Fruit fly (Drosophila melanogaster) whole organism, embryonic: Measurements from ENCODE around the gene Scm.

ENCODE experiments used
- Awh ChIP-seq: fragments of 200-800 bp; sonication (Bioruptor generic); IDR thresholded peaks from 2 replicates; pipeline ENCODE4, ENCODE4 v1.3.6; 2022; ENCODE audit warnings: missing biosample characterization, missing genetic modification characterization
- CG10959 ChIP-seq: fragments of 200-800 bp; sonication (Bioruptor generic); IDR thresholded peaks from 2 replicates; pipeline ENCODE4 v1.3.6; 2022; ENCODE audit warnings: missing biosample characterization, missing genetic modification characterization
- CG11093 ChIP-seq: fragments of 200-800 bp; sonication (Bioruptor generic); IDR thresholded peaks from 3 replicates; pipeline ENCODE4 v1.3.6; 2022; ENCODE audit warnings: missing biosample characterization, missing genetic modification characterization
- CG11560 ChIP-seq: fragments of 200-800 bp; sonication (Bioruptor generic); IDR thresholded peaks from 3 replicates; pipeline ENCODE4 v1.3.6; 2022; ENCODE audit warnings: missing biosample characterization, missing genetic modification characterization
- CG15514 ChIP-seq: fragments of 200-800 bp; sonication (Bioruptor generic); optimal IDR thresholded peaks from 3 replicates; lab custom pipeline; 2017; ENCODE audit warnings: missing biosample characterization, missing genetic modification characterization, mild to moderate bottlenecking, moderate library complexity, missing genetic modification reagents
- CG17802 ChIP-seq: fragments of 200-800 bp; sonication (Bioruptor generic); optimal IDR thresholded peaks from 2 replicates; lab custom pipeline; 2018; ENCODE audit warnings: missing biosample characterization, mild to moderate bottlenecking, missing genetic modification characterization, moderate library complexity
- CG31388 ChIP-seq: fragments of 200-800 bp; sonication (Bioruptor generic); optimal IDR thresholded peaks from 2 replicates; lab custom pipeline; 2016; ENCODE audit warnings: missing biosample characterization, missing genetic modification characterization
- CG3163 ChIP-seq: fragments of 200-800 bp; sonication (Bioruptor generic); optimal IDR thresholded peaks from 3 replicates; lab custom pipeline; 2016; ENCODE audit warnings: missing biosample characterization, missing genetic modification characterization
- CG33557 ChIP-seq: fragments of 200-800 bp; sonication (Bioruptor generic); optimal IDR thresholded peaks from 2 replicates; lab custom pipeline; 2019; ENCODE audit warnings: missing biosample characterization, mild to moderate bottlenecking, missing genetic modification characterization, moderate library complexity
- CG3847 ChIP-seq: fragments of 200-800 bp; sonication (Bioruptor generic); IDR thresholded peaks from 2 replicates; pipeline ENCODE4 v1.3.6; 2022; ENCODE audit warnings: missing biosample characterization, missing genetic modification characterization
- CG3995 ChIP-seq: fragments of 200-800 bp; sonication (Bioruptor generic); optimal IDR thresholded peaks from 3 replicates; lab custom pipeline; 2016; ENCODE audit warnings: missing biosample characterization, missing genetic modification characterization
- CG6272 ChIP-seq: fragments of 200-800 bp; sonication (Bioruptor generic); IDR thresholded peaks from 2 replicates; pipeline ENCODE4 v1.3.6; 2022; ENCODE audit warnings: missing biosample characterization, missing genetic modification characterization
- CG6791 ChIP-seq: fragments of 200-800 bp; sonication (Bioruptor generic); IDR thresholded peaks from 3 replicates; pipeline ENCODE4 v1.3.6; 2022; ENCODE audit warnings: missing biosample characterization, missing genetic modification characterization; ENCODE audit not compliant: partially characterized antibody
- CG7372 ChIP-seq: fragments of 200-800 bp; sonication (Bioruptor generic); IDR thresholded peaks from 2 replicates; pipeline ENCODE4 v1.3.6; 2022; ENCODE audit warnings: missing biosample characterization, missing genetic modification characterization
- CG7987 ChIP-seq: fragments of 200-800 bp; sonication (Bioruptor generic); optimal IDR thresholded peaks from 2 replicates; lab custom pipeline; 2018; ENCODE audit warnings: missing biosample characterization, mild to moderate bottlenecking, missing genetic modification characterization, moderate library complexity
- CG8359 ChIP-seq: fragments of 200-800 bp; sonication (Bioruptor generic); optimal IDR thresholded peaks from 2 replicates; lab custom pipeline; 2017; ENCODE audit warnings: missing biosample characterization, mild to moderate bottlenecking, missing genetic modification characterization, borderline replicate concordance
- CG8388 ChIP-seq: fragments of 200-800 bp; sonication (Bioruptor generic); optimal IDR thresholded peaks from 2 replicates; lab custom pipeline; 2019; ENCODE audit warnings: missing biosample characterization, mild to moderate bottlenecking, missing genetic modification characterization, moderate library complexity
- CG9932 ChIP-seq: fragments of 200-800 bp; sonication (Bioruptor generic); IDR thresholded peaks from 2 replicates; pipeline ENCODE4 v1.3.6; 2022; ENCODE audit warnings: missing biosample characterization, missing genetic modification characterization
- CTCF ChIP-seq: fragments of 200-800 bp; sonication (Bioruptor generic); optimal IDR thresholded peaks from 2 replicates; lab custom pipeline; 2017; ENCODE audit warnings: missing biosample characterization, mild to moderate bottlenecking, missing genetic modification characterization, moderate library complexity
- Chrac-16 ChIP-seq: fragments of 200-800 bp; sonication (Bioruptor generic); optimal IDR thresholded peaks from 3 replicates; lab custom pipeline; 2016; ENCODE audit warnings: missing biosample characterization, missing genetic modification characterization
- D ChIP-seq, 2 experiments: fragments of 200-800 bp in 1 of 2; fragments of >200 bp in 1 of 2; sonication (Bioruptor generic) in 1 of 2; optimal IDR thresholded peaks; 2 replicates in 1 of 2; 3 replicates in 1 of 2; lab custom pipeline; 2017; ENCODE audit warnings: mild to moderate bottlenecking in 1 of 2, missing biosample characterization in 1 of 2, missing genetic modification characterization in 1 of 2, missing genetic modification reagents in 1 of 2
- Dll ChIP-seq: fragments of 200-800 bp; sonication (Bioruptor generic); IDR thresholded peaks from 4 replicates; pipeline ENCODE4 v1.3.6; 2022; ENCODE audit warnings: missing biosample characterization, missing genetic modification characterization; ENCODE audit not compliant: partially characterized antibody
- Doc3 ChIP-seq: fragments of 200-800 bp; sonication (Bioruptor generic); IDR thresholded peaks from 3 replicates; pipeline ENCODE4 v1.3.6; 2022; ENCODE audit warnings: missing biosample characterization, missing genetic modification characterization; ENCODE audit not compliant: partially characterized antibody
- Drgx ChIP-seq: fragments of 200-800 bp; sonication (Bioruptor generic); IDR thresholded peaks from 2 replicates; pipeline ENCODE4 v1.3.6; 2022; ENCODE audit warnings: missing biosample characterization, missing genetic modification characterization
- Elba2 ChIP-seq: fragments of 200-800 bp; sonication (Bioruptor generic); optimal IDR thresholded peaks from 3 replicates; lab custom pipeline; 2016; ENCODE audit warnings: missing biosample characterization, missing genetic modification characterization
- Hey ChIP-seq: fragments of 200-800 bp; sonication (Bioruptor generic); optimal IDR thresholded peaks from 3 replicates; lab custom pipeline; 2018; ENCODE audit warnings: missing biosample characterization, mild to moderate bottlenecking, missing genetic modification characterization
- Mad ChIP-seq: fragments of 200-800 bp; sonication (Bioruptor generic); optimal IDR thresholded peaks from 2 replicates; lab custom pipeline; 2016; ENCODE audit warnings: missing biosample characterization, missing genetic modification characterization
- Mes4 ChIP-seq: fragments of 200-800 bp; sonication (Bioruptor generic); optimal IDR thresholded peaks from 2 replicates; lab custom pipeline; 2016; ENCODE audit warnings: missing biosample characterization, missing genetic modification characterization
- NC2β ChIP-seq: fragments of 200-800 bp; sonication (Bioruptor generic); optimal IDR thresholded peaks from 2 replicates; lab custom pipeline; 2016; ENCODE audit warnings: missing biosample characterization, missing genetic modification characterization
- NK7.1 ChIP-seq: fragments of 200-800 bp; sonication (Bioruptor generic); optimal IDR thresholded peaks from 3 replicates; lab custom pipeline; 2016; ENCODE audit warnings: missing biosample characterization, missing genetic modification characterization
- Scr ChIP-seq: fragments of 200-800 bp; sonication (Bioruptor generic); IDR thresholded peaks from 2 replicates; pipeline ENCODE4 v1.3.6; 2022; ENCODE audit warnings: missing biosample characterization, missing genetic modification characterization; ENCODE audit not compliant: partially characterized antibody
- Spps ChIP-seq: fragments of 200-800 bp; sonication (Bioruptor generic); optimal IDR thresholded peaks from 2 replicates; lab custom pipeline; 2018; ENCODE audit warnings: missing biosample characterization, mild to moderate bottlenecking, missing genetic modification characterization
- Ssrp ChIP-seq: fragments of 200-800 bp; sonication (Bioruptor generic); optimal IDR thresholded peaks from 2 replicates; lab custom pipeline; 2018; ENCODE audit warnings: missing biosample characterization, mild to moderate bottlenecking, missing genetic modification characterization, moderate library complexity
- YL-1 ChIP-seq: fragments of 200-800 bp; sonication (Bioruptor generic); optimal IDR thresholded peaks from 3 replicates; lab custom pipeline; 2017; ENCODE audit warnings: missing biosample characterization, mild to moderate bottlenecking, missing genetic modification characterization
- ab ChIP-seq: fragments of 200-800 bp; sonication (Bioruptor generic); optimal IDR thresholded peaks from 2 replicates; lab custom pipeline; 2016; ENCODE audit warnings: missing biosample characterization, missing genetic modification characterization
- al ChIP-seq: fragments of 200-800 bp; sonication (Bioruptor generic); IDR thresholded peaks from 2 replicates; pipeline ENCODE4 v1.3.6; 2022; ENCODE audit warnings: missing biosample characterization, missing genetic modification characterization
- chm ChIP-seq: fragments of 200-800 bp; sonication (Bioruptor generic); IDR thresholded peaks from 2 replicates; pipeline ENCODE4 v1.3.6; 2022; ENCODE audit warnings: missing biosample characterization, missing genetic modification characterization
- ci ChIP-seq: fragments of 200-800 bp; sonication (Bioruptor generic); IDR thresholded peaks from 3 replicates; pipeline ENCODE4 v1.3.6; 2022; ENCODE audit warnings: missing biosample characterization, missing genetic modification characterization
- croc ChIP-seq: fragments of 200-800 bp; sonication (Bioruptor generic); conservative IDR thresholded peaks from 3 replicates; pipeline ENCODE4 v1.3.6; 2022; ENCODE audit warnings: missing biosample characterization, missing genetic modification characterization
- en ChIP-seq: fragments of 200-800 bp; sonication (Bioruptor generic); optimal IDR thresholded peaks from 2 replicates; lab custom pipeline; 2016; ENCODE audit warnings: missing biosample characterization, missing genetic modification characterization
- jing ChIP-seq: fragments of 200-800 bp; sonication (Bioruptor generic); optimal IDR thresholded peaks from 2 replicates; lab custom pipeline; 2018; ENCODE audit warnings: missing biosample characterization, mild to moderate bottlenecking, missing genetic modification characterization
- knrl ChIP-seq: fragments of 200-800 bp; sonication (Bioruptor generic); IDR thresholded peaks from 3 replicates; pipeline ENCODE4 v1.3.6; 2022; ENCODE audit warnings: missing biosample characterization, missing genetic modification characterization; ENCODE audit not compliant: partially characterized antibody
- prd ChIP-seq, 3 experiments: fragments of >200 bp in 2 of 3; fragments of 200-800 bp in 1 of 3; sonication (Bioruptor generic) in 1 of 3; optimal IDR thresholded peaks in 2 of 3; IDR thresholded peaks in 1 of 3; 2 replicates in 2 of 3; 3 replicates in 1 of 3; pipeline versions ENCODE4 v1.3.6 to Lab custom; 2017 to 2022; ENCODE audit warnings: missing biosample characterization in 1 of 3, missing genetic modification characterization in 1 of 3
- salm ChIP-seq: fragments of 200-800 bp; sonication (Bioruptor generic); optimal IDR thresholded peaks from 2 replicates; lab custom pipeline; 2018; ENCODE audit warnings: missing biosample characterization, mild to moderate bottlenecking, missing genetic modification characterization
- schlank ChIP-seq: fragments of 200-800 bp; sonication (Bioruptor generic); optimal IDR thresholded peaks from 2 replicates; lab custom pipeline; 2018; ENCODE audit warnings: missing biosample characterization, mild to moderate bottlenecking, missing genetic modification characterization
- sna ChIP-seq: fragments of 200-800 bp; sonication (Bioruptor generic); IDR thresholded peaks from 2 replicates; pipeline ENCODE4 v1.3.6; 2022; ENCODE audit warnings: missing biosample characterization, missing genetic modification characterization; ENCODE audit not compliant: partially characterized antibody
- ssp ChIP-seq: fragments of 200-800 bp; sonication (Bioruptor generic); IDR thresholded peaks from 2 replicates; pipeline ENCODE4 v1.3.6; 2022; ENCODE audit warnings: missing biosample characterization, missing genetic modification characterization
- sug ChIP-seq: fragments of 200-800 bp; optimal IDR thresholded peaks from 2 replicates; lab custom pipeline; 2019; ENCODE audit warnings: missing biosample characterization, mild to moderate bottlenecking, missing genetic modification characterization, moderate library complexity
- vnd ChIP-seq: fragments of 200-800 bp; sonication (Bioruptor generic); IDR thresholded peaks from 3 replicates; pipeline ENCODE4 v1.3.6; 2022; ENCODE audit warnings: missing biosample characterization, missing genetic modification characterization; ENCODE audit not compliant: partially characterized antibody
- wdn ChIP-seq: fragments of 200-800 bp; sonication (Bioruptor generic); IDR thresholded peaks from 2 replicates; pipeline ENCODE4 v1.3.6; 2022; ENCODE audit warnings: missing biosample characterization, missing genetic modification characterization
- zen ChIP-seq: fragments of 200-800 bp; sonication (Bioruptor generic); optimal IDR thresholded peaks from 3 replicates; lab custom pipeline; 2018; ENCODE audit warnings: missing biosample characterization, mild to moderate bottlenecking, missing genetic modification characterization, moderate library complexity

Gene Scm

dm6 chr3R:9637361-9637760 is at the start of gene Scm (continued):
- TF ChIP-seq ab (GFP tag; lab: Kevin White, UChicago) (no peak), sug (peak; percentile 26), CG8388 (GFP tag; lab: Kevin White, UChicago) (no peak), CG6791 (peak; percentile 97), CG3847 (GFP tag; lab: Robert Waterston, UW) (no peak), Elba2 (GFP tag; lab: Kevin White, UChicago) (no peak), CG11093 (no peak), al (no peak), Scr (GFP tag; lab: Robert Waterston, UW) (peak; percentile 88), YL-1 (GFP tag; lab: Kevin White, UChicago) (peak; percentile 94), NK7.1 (GFP tag; lab: Kevin White, UChicago) (no peak), CG33557 (GFP tag; lab: Kevin White, UChicago) (peak; percentile 4), vnd (GFP tag; lab: Robert Waterston, UW) (peak; percentile 78), CG11560 (tag; lab: Robert Waterston, UW) (no peak), croc (no peak), Spps (no peak), jing (GFP tag; lab: Kevin White, UChicago) (no peak), Doc3 (peak; percentile 90), chm (GFP tag; lab: Robert Waterston, UW) (no peak), CG15514 (GFP tag; lab: Kevin White, UChicago) (peak; percentile 63), Mad (no peak), Hey (tag; lab: Kevin White, UChicago) (no peak), CG9932 (GFP tag; lab: Robert Waterston, UW) (no peak), D (optimal IDR thresholded peaks at IDR 0.05; lab: Kevin White, UChicago) (no peak), D (GFP tag; optimal IDR thresholded peaks at IDR 0.05; lab: Kevin White, UChicago) (no peak), en (no peak), NC2β (peak; percentile 3), Awh (GFP tag; lab: Robert Waterston, UW) (no peak), sna (peak; percentile 95), CG31388 (GFP tag; lab: Kevin White, UChicago) (no peak), CG6272 (GFP tag; lab: Robert Waterston, UW) (0 out of 2 replicates have a peak, but pooled peaks have one; percentile 35), CG10959 (GFP tag; lab: Robert Waterston, UW) (no peak), knrl (GFP tag; lab: Robert Waterston, UW) (peak; percentile 88), Ssrp (tag; lab: Kevin White, UChicago) (no peak), Chrac-16 (GFP tag; lab: Kevin White, UChicago) (no peak), schlank (tag; lab: Kevin White, UChicago) (no peak), Mes4 (no peak), CG8359 (GFP tag; lab: Kevin White, UChicago) (no peak), CG3163 (GFP tag; lab: Kevin White, UChicago) (no peak), CG3995 (peak; percentile 99), Drgx (GFP tag; lab: Robert Waterston, UW) (no peak), CG17802 (tag; lab: Kevin White, UChicago) (no peak), CG7987 (GFP tag; lab: Kevin White, UChicago) (peak; percentile 22), CG7372 (GFP tag; lab: Robert Waterston, UW) (no peak), ssp (GFP tag; lab: Robert Waterston, UW) (no peak), wdn (GFP tag; lab: Robert Waterston, UW) (no peak), zen (tag; lab: Kevin White, UChicago) (peak; percentile 56), CTCF (GFP tag; lab: Kevin White, UChicago) (no peak), ci (GFP tag; lab: Robert Waterston, UW) (no peak), prd (optimal IDR thresholded peaks at IDR 0.05; lab: Kevin White, UChicago) (no peak), prd (GFP tag; IDR thresholded peaks at IDR 0.05; lab: Robert Waterston, UW) (no peak), Dll (GFP tag; lab: Robert Waterston, UW) (peak; percentile 90), salm (no peak)
